Fruit fly (Drosophila melanogaster): Measurements from ENCODE around the gene CG6912.

DNA sequence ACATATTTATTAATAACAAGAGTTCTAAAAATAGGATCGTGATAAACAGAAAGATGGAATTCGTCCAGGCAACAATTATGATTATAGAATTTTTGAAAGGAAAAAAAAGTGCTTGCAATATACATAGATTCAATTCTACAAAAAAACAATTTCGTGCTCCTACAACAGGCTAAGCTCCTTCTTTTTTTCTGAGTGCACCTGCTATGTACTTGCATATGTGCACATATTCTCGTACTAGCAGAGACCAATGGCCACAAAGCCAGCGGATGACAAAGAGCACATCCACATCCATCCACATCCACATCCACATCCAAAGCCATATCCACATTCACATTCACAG is 46.9 kb downstream of the CG6912 start:
- TF ChIP-seq CTCF (optimal IDR thresholded peaks at IDR 0.05) (no peak), CG8478 (optimal IDR thresholded peaks at IDR 0.05) (no peak)

Measured in S2 (cell line).